Fruit fly (Drosophila melanogaster) whole organism, wandering third instar larva: ENCODE data around the gene NaPi-III.
"Not testable (repeated sequence)": the region's sequence is repeated elsewhere in the genome, so short reads cannot be mapped to it uniquely, and the experiment has no call there.

Experiments
- CG32264 ChIP-seq: fragments of 200-800 bp; sonication (Bioruptor generic); optimal IDR thresholded peaks from 2 replicates; lab custom pipeline; 2016; ENCODE audit warnings: missing biosample characterization, missing genetic modification characterization
- CG9705 ChIP-seq: fragments of 200-800 bp; sonication (Bioruptor generic); optimal IDR thresholded peaks from 2 replicates; lab custom pipeline; 2018; ENCODE audit warnings: missing biosample characterization, mild to moderate bottlenecking, missing genetic modification characterization
- CrebA ChIP-seq: fragments of 200-800 bp; sonication (Bioruptor generic); optimal IDR thresholded peaks from 2 replicates; lab custom pipeline; 2016; ENCODE audit warnings: missing biosample characterization, mild to moderate bottlenecking, missing genetic modification characterization, borderline replicate concordance
- Dfd ChIP-seq: fragments of >200 bp; optimal IDR thresholded peaks from 2 replicates; lab custom pipeline; 2017; ENCODE audit warnings: missing biosample characterization, missing genetic modification characterization
- Dif ChIP-seq: fragments of 200-275, 200-300 bp; sonication (Bioruptor generic); optimal IDR thresholded peaks from 2 replicates; lab custom pipeline; 2018; ENCODE audit warnings: missing biosample characterization, missing genetic modification characterization; ENCODE audit not compliant: partially characterized antibody
- GATAd ChIP-seq: sonication (Bioruptor generic); optimal IDR thresholded peaks from 2 replicates; lab custom pipeline; 2016; ENCODE audit warnings: missing biosample characterization, missing genetic modification characterization
- HLH106 ChIP-seq: fragments of 200-800 bp; optimal IDR thresholded peaks from 3 replicates; lab custom pipeline; 2019; ENCODE audit warnings: missing biosample characterization, mild to moderate bottlenecking, missing genetic modification characterization, moderate library complexity
- Hr78 ChIP-seq: fragments of >200 bp; optimal IDR thresholded peaks from 2 replicates; lab custom pipeline; 2017; ENCODE audit warnings: missing biosample characterization, missing genetic modification characterization
- Hr83 ChIP-seq: fragments of 200-300 bp; sonication (Bioruptor generic); optimal IDR thresholded peaks from 2 replicates; lab custom pipeline; 2016; ENCODE audit warnings: missing biosample characterization, mild to moderate bottlenecking, missing genetic modification characterization, moderate library complexity; ENCODE audit not compliant: poor library complexity, severe bottlenecking
- Jra ChIP-seq: sonication (Bioruptor generic); optimal IDR thresholded peaks from 2 replicates; lab custom pipeline; 2016; ENCODE audit warnings: missing biosample characterization, missing genetic modification characterization
- Myc ChIP-seq: fragments of >200 bp; optimal IDR thresholded peaks from 2 replicates; lab custom pipeline; 2017
- N ChIP-seq: fragments of >200 bp; optimal IDR thresholded peaks from 2 replicates; lab custom pipeline; 2018; ENCODE audit warnings: missing biosample characterization, missing external identifiers, missing genetic modification characterization
- OdsH ChIP-seq: fragments of 200-800 bp; sonication (Bioruptor generic); optimal IDR thresholded peaks from 2 replicates; lab custom pipeline; 2016; ENCODE audit warnings: missing biosample characterization, mild to moderate bottlenecking, missing genetic modification characterization
- Rel ChIP-seq, 2 experiments: fragments of 200-800 bp; sonication (Bioruptor generic) in 1 of 2; optimal IDR thresholded peaks; 2 replicates in 1 of 2; 3 replicates in 1 of 2; lab custom pipeline; 2016 to 2019; ENCODE audit warnings: mild to moderate bottlenecking in 2 of 2, missing biosample characterization in 2 of 2, missing genetic modification characterization in 2 of 2, moderate library complexity in 1 of 2
- Vsx2 ChIP-seq: fragments of 200-300, 225-300 bp; sonication (Bioruptor generic); optimal IDR thresholded peaks from 2 replicates; lab custom pipeline; 2018; ENCODE audit warnings: missing biosample characterization, missing genetic modification characterization; ENCODE audit not compliant: partially characterized antibody
- br ChIP-seq: fragments of 200-800 bp; sonication (Bioruptor generic); optimal IDR thresholded peaks from 2 replicates; lab custom pipeline; 2016; ENCODE audit warnings: missing biosample characterization, missing genetic modification characterization
- brk ChIP-seq: fragments of 200-800 bp; sonication (Bioruptor generic); optimal IDR thresholded peaks from 2 replicates; lab custom pipeline; 2016; ENCODE audit warnings: missing biosample characterization, mild to moderate bottlenecking, missing genetic modification characterization
- dsf ChIP-seq: sonication (Bioruptor generic); optimal IDR thresholded peaks from 2 replicates; lab custom pipeline; 2016; ENCODE audit warnings: missing biosample characterization, missing genetic modification characterization, borderline replicate concordance
- ey ChIP-seq: fragments of 200-800 bp; sonication (Bioruptor generic); optimal IDR thresholded peaks from 2 replicates; lab custom pipeline; 2016; ENCODE audit warnings: missing biosample characterization, missing genetic modification characterization
- foxo ChIP-seq, 2 experiments: fragments of 200-800 bp; sonication (Bioruptor generic); optimal IDR thresholded peaks; 2 replicates in 1 of 2; 3 replicates in 1 of 2; lab custom pipeline; 2016 to 2017; ENCODE audit warnings: missing biosample characterization in 2 of 2, missing genetic modification characterization in 2 of 2
- h ChIP-seq: fragments of 200-800 bp; sonication (Bioruptor generic); optimal IDR thresholded peaks from 3 replicates; lab custom pipeline; 2016; ENCODE audit warnings: missing biosample characterization, mild to moderate bottlenecking, missing genetic modification characterization
- jim ChIP-seq: fragments of 175-275, 200-325 bp; sonication (Bioruptor generic); optimal IDR thresholded peaks from 2 replicates; lab custom pipeline; 2016; ENCODE audit warnings: missing biosample characterization, mild to moderate bottlenecking, missing genetic modification characterization
- psq ChIP-seq: fragments of 200-800 bp; sonication (Bioruptor generic); optimal IDR thresholded peaks from 3 replicates; lab custom pipeline; 2017; ENCODE audit warnings: missing biosample characterization, mild to moderate bottlenecking, missing genetic modification characterization, moderate library complexity
- sage ChIP-seq: fragments of 200-800 bp; sonication (Bioruptor generic); optimal IDR thresholded peaks from 2 replicates; lab custom pipeline; 2016; ENCODE audit warnings: missing biosample characterization, mild to moderate bottlenecking, missing genetic modification characterization
- sv ChIP-seq: fragments of 200-800 bp; sonication (Bioruptor generic); optimal IDR thresholded peaks from 3 replicates; lab custom pipeline; 2016; ENCODE audit warnings: missing biosample characterization, missing genetic modification characterization
- tai ChIP-seq: sonication (Bioruptor generic); optimal IDR thresholded peaks from 2 replicates; lab custom pipeline; 2016; ENCODE audit warnings: missing biosample characterization, missing genetic modification characterization
- usp ChIP-seq: fragments of >200 bp; optimal IDR thresholded peaks from 2 replicates; lab custom pipeline; 2017; ENCODE audit warnings: missing biosample characterization, missing genetic modification characterization

The NaPi-III gene

DNA sequence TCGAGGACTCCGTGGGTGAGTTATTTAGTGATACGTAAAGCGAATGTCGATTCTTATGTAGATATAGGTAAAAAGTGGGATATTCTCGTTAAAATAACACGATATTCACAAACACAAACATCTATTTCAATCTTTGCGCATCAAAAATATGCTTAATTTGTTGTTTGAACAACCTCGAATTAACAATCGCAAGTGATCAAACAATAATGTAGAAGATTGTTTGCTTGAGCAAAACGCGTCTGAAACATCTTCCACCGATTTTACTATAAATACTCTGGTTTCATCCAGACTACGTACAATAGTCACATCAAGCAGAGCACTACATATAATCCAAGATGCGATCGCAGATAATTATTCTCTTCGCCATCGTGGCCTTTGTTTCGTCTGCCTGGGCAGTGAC lies 7.4 kb downstream of the NaPi-III start, which contains the start of gene nol:
nol (plus strand) TSS at position 301 of the 400 bp plus-strand sequence.
- TF ChIP-seq foxo (GFP tag; optimal IDR thresholded peaks at IDR 0.05; lab: Kevin White, UChicago): no peak
- TF ChIP-seq CG32264 (GFP tag; lab: Kevin White, UChicago): no peak
- no peak for TF ChIP-seq usp (GFP tag; lab: Kevin White, UChicago)
- no peak for TF ChIP-seq ey (GFP tag; lab: Kevin White, UChicago)
- TF ChIP-seq Hr78: no peak

DNA sequence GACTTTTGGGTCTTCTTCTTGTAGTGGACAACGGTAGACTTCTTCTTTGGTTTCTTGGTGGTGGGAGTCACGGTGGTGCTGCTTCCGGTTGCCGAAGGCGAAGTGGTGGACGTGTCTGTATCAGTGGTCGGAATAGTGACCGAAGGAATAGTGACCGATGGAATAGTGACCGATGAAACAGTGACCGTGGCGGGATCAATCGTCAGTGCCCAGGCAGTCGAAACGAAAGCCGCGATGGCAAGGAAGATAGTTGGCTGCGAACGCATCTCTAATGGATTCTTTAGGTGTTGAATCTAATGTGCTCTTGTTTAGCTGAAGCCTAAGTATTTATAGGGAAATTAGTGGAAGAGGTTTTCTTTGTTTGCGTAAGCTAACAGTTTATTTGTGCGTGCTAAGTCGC lies 8.9 kb downstream of the NaPi-III start, which contains the start of gene CG32074:
CG32074 (minus strand) TSS at position 268 of the 400 bp plus-strand sequence.
- not testable (repeated sequence) for TF ChIP-seq Dif, sv, tai (GFP tag; lab: Kevin White, UChicago)

DNA sequence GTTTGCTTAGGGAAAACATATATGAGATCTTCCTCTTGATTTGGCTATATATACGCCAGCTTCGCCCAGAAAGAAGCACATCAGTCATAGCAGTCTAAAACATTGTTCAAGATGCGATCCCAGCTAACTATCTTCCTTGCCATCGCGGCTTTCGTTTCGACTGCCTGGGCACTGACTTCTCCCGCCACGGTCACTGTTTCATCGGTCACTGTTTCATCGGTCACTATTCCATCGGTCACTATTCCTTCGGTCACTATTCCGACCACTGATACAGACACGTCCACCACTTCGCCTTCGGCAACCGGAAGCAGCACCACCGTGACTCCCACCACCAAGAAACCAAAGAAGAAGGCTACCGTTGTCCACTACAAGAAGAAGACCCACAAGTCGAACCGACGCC lies 11.7 kb downstream of the NaPi-III start, which contains the start of gene CG14143:
CG14143 (plus strand) TSS at position 102 of the 400 bp plus-strand sequence.
- TF ChIP-seq sage; h; HLH106 (tag; lab: Kevin White, UChicago): not testable (repeated sequence)

DNA sequence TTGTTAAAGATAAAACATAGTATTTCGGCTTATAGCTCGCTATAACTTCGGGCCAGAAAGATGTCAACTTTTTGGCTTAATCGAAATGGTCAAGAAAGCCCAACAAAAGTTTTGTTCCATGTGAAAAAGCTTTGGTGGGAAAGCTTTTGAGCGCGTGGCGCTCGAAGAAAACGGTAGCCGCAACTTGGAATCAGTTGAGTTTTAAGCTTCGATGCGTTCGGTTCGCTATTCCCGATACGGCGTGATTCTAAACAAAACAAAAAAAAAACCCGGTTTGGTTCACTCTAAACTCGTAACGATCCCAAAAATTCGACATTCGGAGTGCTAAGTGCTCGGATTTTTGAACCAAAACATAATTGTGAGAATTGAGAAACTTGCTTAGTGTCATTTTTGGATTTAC lies 12.7 kb downstream of the NaPi-III start, which contains the start of gene IRSp53:
IRSp53 (plus strand) TSS at position 204 of the 400 bp plus-strand sequence.
- no peak for TF ChIP-seq brk (GFP tag; lab: Kevin White, UChicago)
- peak; percentile 20 for TF ChIP-seq CrebA
- TF ChIP-seq, all 38 proteins: peak for 1

DNA sequence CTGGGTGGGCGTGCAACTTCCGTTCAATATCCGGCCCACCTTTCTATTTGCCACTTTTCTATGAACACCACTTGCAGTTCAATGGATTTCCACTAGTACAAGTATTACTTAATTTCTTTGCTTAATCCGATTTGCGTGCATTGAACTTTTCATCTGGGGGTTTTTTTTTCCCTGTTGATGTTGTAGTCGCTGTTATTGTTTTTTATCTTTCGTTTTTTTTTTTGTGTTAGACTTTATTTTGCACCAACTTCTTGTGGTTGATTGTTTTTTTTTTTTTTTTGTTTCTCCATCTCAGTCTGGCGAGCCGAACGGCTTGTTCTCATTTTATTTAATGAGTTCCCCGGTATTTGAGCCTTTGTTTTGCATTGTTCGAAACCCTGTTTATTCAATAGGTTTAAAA lies 13.2 kb downstream of the NaPi-III start:
- TF ChIP-seq GATAd (GFP tag; lab: Kevin White, UChicago) (no peak), usp (GFP tag; lab: Kevin White, UChicago) (no peak)

DNA sequence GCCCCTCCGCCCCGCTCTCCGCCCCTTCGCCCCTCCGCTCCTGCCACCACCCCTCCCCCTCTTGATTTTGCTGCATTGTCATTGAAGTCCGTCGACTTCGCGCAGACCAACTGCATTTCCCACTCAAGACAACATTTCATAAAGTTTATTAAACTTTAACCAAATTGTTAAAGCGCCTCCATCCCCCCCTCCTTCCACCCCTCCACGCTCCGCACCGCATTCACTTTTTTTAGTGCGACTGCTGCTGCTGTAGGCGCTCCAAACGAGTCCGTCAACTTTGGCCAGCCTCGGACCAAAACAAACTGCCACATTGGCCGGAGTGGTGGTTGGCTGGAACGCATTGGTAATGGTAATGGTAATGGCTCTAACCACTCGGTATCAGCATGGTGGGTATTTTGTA lies 15.7 kb downstream of the NaPi-III start:
- TF ChIP-seq jim (GFP tag; lab: Kevin White, UChicago) (no peak), Hr83 (GFP tag; lab: Kevin White, UChicago) (no peak), N (no peak), Rel (GFP tag; optimal IDR thresholded peaks at IDR 0.05; lab: Kevin White, UChicago) (no peak), Rel (tag; optimal IDR thresholded peaks at IDR 0.05; lab: Kevin White, UChicago) (no peak), OdsH (GFP tag; lab: Kevin White, UChicago) (no peak), h (no peak)

DNA sequence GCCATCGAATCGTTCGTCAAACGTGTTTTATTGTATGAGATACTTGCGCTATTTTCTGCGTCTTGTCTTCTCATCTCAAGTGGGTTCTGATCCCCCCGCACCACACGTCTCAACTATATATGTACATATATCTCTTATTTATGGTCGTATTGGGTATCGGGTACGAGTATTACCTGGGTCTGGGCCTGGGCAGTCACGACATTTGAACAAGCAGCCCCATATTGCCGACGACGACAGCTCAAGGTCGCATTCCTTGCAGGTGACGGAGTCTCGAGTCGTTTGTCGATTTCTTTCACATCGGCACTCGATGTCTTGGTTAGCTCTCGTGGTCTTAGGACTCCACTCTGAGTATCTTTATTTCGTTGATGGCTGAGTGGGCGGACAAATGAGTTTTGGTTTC lies 21.9 kb downstream of the NaPi-III start:
- TF ChIP-seq usp (GFP tag; lab: Kevin White, UChicago) (no peak), Dif (GFP tag; lab: Kevin White, UChicago) (no peak), Vsx2 (GFP tag; lab: Kevin White, UChicago) (no peak), sage (no peak), tai (GFP tag; lab: Kevin White, UChicago) (no peak), CG9705 (GFP tag; lab: Kevin White, UChicago) (no peak), CrebA (no peak), sv (GFP tag; lab: Kevin White, UChicago) (no peak), Dfd (GFP tag; lab: Kevin White, UChicago) (no peak), psq (no peak), Myc (lab: Kevin White, UChicago) (no peak), Rel (GFP tag; optimal IDR thresholded peaks at IDR 0.05; lab: Kevin White, UChicago) (no peak), Rel (tag; optimal IDR thresholded peaks at IDR 0.05; lab: Kevin White, UChicago) (no peak), brk (GFP tag; lab: Kevin White, UChicago) (no peak), foxo (GFP tag; optimal IDR thresholded peaks at IDR 0.05; lab: Kevin White, UChicago) (no peak), dsf (GFP tag; lab: Kevin White, UChicago) (no peak), br (no peak), Jra (GFP tag; lab: Kevin White, UChicago) (no peak)
